Worm (Caenorhabditis elegans) whole organism, L1 larva: ENCODE measurements around the gene C04F6.7.

ENCODE experiments used
- C34B4.2 ChIP-seq: sonication (generic microtip); optimal IDR thresholded peaks from 2 replicates; lab custom pipeline; 2017; ENCODE audit warnings: mild to moderate bottlenecking, missing genetic modification characterization, missing compliant biosample characterization
- Y116A8C.19 ChIP-seq: sonication (generic microtip); optimal IDR thresholded peaks from 2 replicates; lab custom pipeline; 2016; ENCODE audit warnings: missing compliant biosample characterization, missing genetic modification characterization, borderline replicate concordance
- ama-1 ChIP-seq: fragments of 150-350 bp; optimal IDR thresholded peaks from 2 replicates; lab custom pipeline; 2014
- ceh-82 ChIP-seq, 3 experiments: fragments of 150-350 bp in 1 of 3; sonication (generic microtip) in 2 of 3; optimal IDR thresholded peaks; 2 replicates each; lab custom pipeline; 2014 to 2017; ENCODE audit warnings: missing biosample characterization in 3 of 3, missing genetic modification characterization in 3 of 3
- ceh-88 ChIP-seq: fragments of 200-800 bp; sonication (Bioruptor generic); IDR thresholded peaks from 2 replicates; pipeline ENCODE4 v1.3.6; 2022; ENCODE audit warnings: missing genetic modification characterization, missing compliant biosample characterization
- efl-1 ChIP-seq, 4 experiments: fragments of 150-350 bp; optimal IDR thresholded peaks in 3 of 4; peaks in 1 of 4; 1 replicate in 1 of 4; 2 replicates in 3 of 4; lab custom pipeline; 2014; ENCODE audit warnings: missing biosample characterization in 2 of 4, missing genetic modification characterization in 2 of 4, missing genetic modification reagents in 2 of 4
- ets-5 ChIP-seq: fragments of 200-800 bp; sonication (Bioruptor generic); IDR thresholded peaks from 2 replicates; pipeline ENCODE4 v1.3.6; 2022; ENCODE audit warnings: missing genetic modification characterization, missing compliant biosample characterization
- fkh-8 ChIP-seq: sonication (generic microtip); optimal IDR thresholded peaks from 2 replicates; lab custom pipeline; 2016; ENCODE audit warnings: mild to moderate bottlenecking, missing genetic modification characterization, missing compliant biosample characterization
- grh-1 ChIP-seq: fragments of 200-800 bp; sonication (Bioruptor generic); IDR thresholded peaks from 2 replicates; pipeline ENCODE4 v1.3.6; 2022; ENCODE audit warnings: missing genetic modification reagents, missing genetic modification characterization, missing compliant biosample characterization
- hpl-2 ChIP-seq: fragments of 150-350 bp; optimal IDR thresholded peaks from 2 replicates; lab custom pipeline; 2014; ENCODE audit warnings: missing biosample characterization, missing genetic modification reagents, missing genetic modification characterization
- lin-14 ChIP-seq: fragments of 200-800 bp; sonication (Bioruptor generic); optimal IDR thresholded peaks from 2 replicates; lab custom pipeline; 2018; ENCODE audit warnings: mild to moderate bottlenecking, missing genetic modification characterization, moderate library complexity, missing compliant biosample characterization
- lin-35 ChIP-seq, 2 experiments: fragments of 150-350 bp; optimal IDR thresholded peaks; 2 replicates each; lab custom pipeline; 2014; ENCODE audit warnings: missing biosample characterization in 2 of 2, missing genetic modification characterization in 2 of 2, missing genetic modification reagents in 2 of 2
- lir-3 ChIP-seq: sonication (generic microtip); optimal IDR thresholded peaks from 2 replicates; lab custom pipeline; 2016; ENCODE audit warnings: mild to moderate bottlenecking, missing genetic modification characterization, moderate library complexity, missing compliant biosample characterization; ENCODE audit not compliant: poor library complexity
- lsy-2 ChIP-seq, 2 experiments: fragments of 150-350 bp; optimal IDR thresholded peaks; 2 replicates each; lab custom pipeline; 2014; ENCODE audit warnings: missing biosample characterization in 2 of 2, missing genetic modification characterization in 2 of 2
- nhr-11 ChIP-seq: fragments of 150-350 bp; optimal IDR thresholded peaks from 2 replicates; lab custom pipeline; 2014; ENCODE audit warnings: missing biosample characterization, missing genetic modification characterization
- nhr-19 ChIP-seq: fragments of 200-800 bp; sonication (Bioruptor generic); conservative IDR thresholded peaks from 2 replicates; pipeline ENCODE4 v1.3.6; 2022; ENCODE audit warnings: missing genetic modification characterization, missing compliant biosample characterization
- nhr-20 ChIP-seq: sonication (generic microtip); optimal IDR thresholded peaks from 2 replicates; lab custom pipeline; 2016; ENCODE audit warnings: mild to moderate bottlenecking, missing genetic modification characterization, missing compliant biosample characterization
- nhr-28 ChIP-seq: fragments of 150-350 bp; optimal IDR thresholded peaks from 2 replicates; lab custom pipeline; 2014; ENCODE audit warnings: missing biosample characterization, missing genetic modification characterization
- nhr-71 ChIP-seq: sonication (generic microtip); optimal IDR thresholded peaks from 2 replicates; lab custom pipeline; 2016; ENCODE audit warnings: mild to moderate bottlenecking, missing genetic modification characterization, moderate library complexity, missing compliant biosample characterization
- nhr-77 ChIP-seq: fragments of 150-350 bp; optimal IDR thresholded peaks from 2 replicates; lab custom pipeline; 2014; ENCODE audit warnings: missing biosample characterization, missing genetic modification characterization
- nhr-85 ChIP-seq: sonication (generic microtip); peaks from one replicate; lab custom pipeline; 2016; ENCODE audit warnings: missing genetic modification characterization, inconsistent platforms, missing compliant biosample characterization
- rnt-1 ChIP-seq: sonication (generic microtip); optimal IDR thresholded peaks from 2 replicates; lab custom pipeline; 2016; ENCODE audit warnings: mild to moderate bottlenecking, missing genetic modification characterization, moderate library complexity, missing compliant biosample characterization
- skn-1 ChIP-seq: fragments of 150-350 bp; optimal IDR thresholded peaks from 2 replicates; lab custom pipeline; 2014; ENCODE audit warnings: missing biosample characterization, missing genetic modification characterization
- snpc-4 ChIP-seq: fragments of 150-350 bp; optimal IDR thresholded peaks from 2 replicates; lab custom pipeline; 2014; ENCODE audit warnings: missing biosample characterization, missing genetic modification characterization
- sox-4 ChIP-seq: sonication (generic microtip); optimal IDR thresholded peaks from 2 replicates; lab custom pipeline; 2016; ENCODE audit warnings: missing genetic modification characterization, missing compliant biosample characterization
- tbx-2 ChIP-seq: sonication (generic microtip); optimal IDR thresholded peaks from 2 replicates; lab custom pipeline; 2016; ENCODE audit warnings: missing genetic modification characterization, missing compliant biosample characterization
- unc-86 ChIP-seq: sonication (generic microtip); optimal IDR thresholded peaks from 2 replicates; lab custom pipeline; 2016; ENCODE audit warnings: missing genetic modification characterization, missing compliant biosample characterization
- vab-15 ChIP-seq: sonication (generic microtip); optimal IDR thresholded peaks from 2 replicates; lab custom pipeline; 2017; ENCODE audit warnings: missing genotype, mild to moderate bottlenecking, missing genetic modification characterization, missing compliant biosample characterization

The C04F6.7 gene

DNA sequence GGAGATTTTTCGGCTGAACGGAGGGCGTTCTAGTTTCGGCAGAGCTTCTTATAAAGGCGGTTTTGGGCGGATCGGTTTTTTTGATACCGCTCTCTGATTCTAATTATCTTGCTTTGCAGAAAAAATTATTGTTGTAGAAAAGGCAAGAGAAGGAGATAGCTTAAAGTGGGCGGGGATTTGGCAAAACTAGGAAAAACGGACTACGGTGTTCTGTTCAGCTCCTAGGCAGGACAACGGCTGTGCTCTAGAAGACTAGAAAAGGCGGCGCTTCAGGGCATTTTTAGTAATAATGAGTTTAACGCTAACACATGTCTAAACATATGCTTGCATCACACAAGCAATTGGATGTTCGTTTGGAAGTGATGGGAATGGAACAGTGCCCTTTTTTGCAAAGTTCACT, at the start of gene C04F6.7:
TSS of gene C04F6.7 (minus strand) at position 101 of the 400 bp plus-strand sequence.
- TF ChIP-seq nhr-11 (tag; lab: Kevin White, UChicago) (no peak), unc-86 (no peak), hpl-2 (GFP tag; lab: Kevin White, UChicago) (no peak), nhr-20 (no peak), nhr-77 (tag; lab: Kevin White, UChicago) (no peak), ets-5 (no peak), nhr-71 (tag; lab: Kevin White, UChicago) (no peak), grh-1 (GFP tag; lab: Robert Waterston, UW) (no peak)

DNA sequence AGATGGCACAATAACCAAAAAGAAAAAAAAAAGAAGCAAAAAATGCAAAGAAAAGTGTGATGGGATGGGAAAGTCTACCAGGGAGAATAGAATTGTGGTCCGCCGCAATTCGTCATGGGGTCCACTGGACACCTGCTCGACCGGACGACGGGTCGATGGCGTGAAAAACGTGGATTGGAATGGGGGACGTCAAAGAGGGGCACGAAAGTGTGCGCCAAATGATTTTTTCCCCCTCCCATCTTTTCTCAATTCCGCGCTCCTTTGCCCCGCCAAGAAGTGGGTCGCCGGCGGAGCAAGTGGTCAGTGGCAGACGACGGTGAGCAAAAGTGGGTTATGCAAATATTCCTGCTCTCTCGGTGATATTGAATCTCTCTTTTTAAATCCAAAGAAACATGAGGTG, 49.0 kb upstream of the C04F6.7 start:
- no peak for TF ChIP-seq efl-1 (optimal IDR thresholded peaks at IDR 0.05; lab: Kevin White, UChicago)
- TF ChIP-seq efl-1 (GFP tag; optimal IDR thresholded peaks at IDR 0.05 in 1 of 2; lab: Kevin White, UChicago): no peak
- TF ChIP-seq sox-4 (tag; lab: Kevin White, UChicago): no peak
- peak; percentile 20 for TF ChIP-seq lin-14 (GFP tag; lab: Kevin White, UChicago)
- TF ChIP-seq rnt-1: no peak
- no peak for TF ChIP-seq lir-3 (tag; lab: Kevin White, UChicago)
- TF ChIP-seq ceh-82 (tag; optimal IDR thresholded peaks at IDR 0.05; lab: Kevin White, UChicago): no peak
- no peak for TF ChIP-seq ama-1 (lab: Kevin White, UChicago)

DNA sequence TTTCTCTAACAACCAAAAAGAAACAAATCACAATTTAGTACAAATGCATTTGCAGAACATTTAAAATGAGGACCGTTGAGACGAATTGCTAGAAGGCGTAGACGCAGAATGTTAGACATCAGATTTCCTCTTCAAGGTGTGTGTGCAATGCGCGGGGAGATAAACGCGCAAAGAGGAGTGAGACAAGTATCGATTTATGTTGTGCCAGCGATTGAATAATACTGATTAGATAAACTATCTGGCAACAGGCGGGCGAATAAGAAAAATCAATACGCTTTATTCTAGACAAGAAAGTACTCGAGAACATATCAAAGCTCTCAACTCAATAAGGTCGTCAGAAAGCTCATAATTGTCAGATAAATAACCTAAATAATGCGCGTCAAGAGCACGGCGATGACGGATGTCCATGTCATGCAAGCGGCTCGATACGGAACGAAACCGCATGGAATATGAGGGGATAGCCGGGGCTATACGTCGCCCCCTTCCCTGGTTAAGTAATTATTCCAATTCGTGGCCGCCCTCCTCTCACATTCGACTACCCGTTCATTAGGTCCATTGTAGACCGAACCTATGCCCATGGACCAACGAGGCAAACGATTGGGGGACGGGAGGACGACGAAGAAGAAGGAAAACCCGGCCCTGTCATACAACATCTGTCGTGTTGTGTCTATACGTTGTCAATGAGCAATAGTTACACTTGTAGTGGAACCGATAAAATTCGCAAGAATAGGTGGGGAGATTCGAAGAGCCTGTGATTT, 48.2 kb upstream of the C04F6.7 start:
- TF ChIP-seq efl-1 (optimal IDR thresholded peaks at IDR 0.05; lab: Kevin White, UChicago): no peak
- peak in 1 of 2 experiments; percentile 5 for TF ChIP-seq efl-1 (GFP tag; optimal IDR thresholded peaks at IDR 0.05 in 1 of 2; lab: Kevin White, UChicago)
- TF ChIP-seq nhr-19 (GFP tag; lab: Robert Waterston, UW): no peak
- no peak for TF ChIP-seq nhr-28 (tag; lab: Kevin White, UChicago)
- no peak for TF ChIP-seq tbx-2 (tag; lab: Kevin White, UChicago)
- no peak for TF ChIP-seq C34B4.2 (tag; lab: Kevin White, UChicago)
- no peak for TF ChIP-seq ama-1 (lab: Kevin White, UChicago)
- TF ChIP-seq lin-35 (GFP tag; optimal IDR thresholded peaks at IDR 0.05; lab: Kevin White, UChicago): no peak
- peak; percentile 1 for TF ChIP-seq fkh-8 (tag; lab: Kevin White, UChicago)
- peak; percentile 8 for TF ChIP-seq lin-14 (GFP tag; lab: Kevin White, UChicago)
- no peak for TF ChIP-seq ceh-88
- no peak for TF ChIP-seq snpc-4 (tag; lab: Kevin White, UChicago)
- TF ChIP-seq vab-15 (tag; lab: Kevin White, UChicago): no peak
- TF ChIP-seq, all 84 proteins: peak for 3

DNA sequence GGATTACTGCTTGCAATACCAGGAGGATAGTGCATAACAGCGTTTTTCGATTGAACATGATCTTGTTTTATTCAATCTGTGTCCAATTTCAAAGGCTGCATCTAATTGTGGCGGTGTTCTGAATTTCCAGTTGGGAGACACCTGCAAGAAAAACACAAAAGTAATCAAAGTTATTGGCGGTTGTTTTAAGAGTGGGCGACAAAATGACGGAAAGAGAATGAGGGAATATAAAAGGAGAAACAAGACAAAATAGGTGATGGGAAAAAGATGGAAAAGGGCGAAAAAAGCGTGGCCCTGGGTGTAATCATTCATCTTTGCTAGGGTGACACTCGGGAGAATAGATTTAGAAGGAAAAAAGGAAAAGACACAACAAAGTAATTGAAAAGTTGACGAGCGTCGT, 46.8 kb upstream of the C04F6.7 start, which contains the start of the genes ZK377.15 and sax-3:
TSS of gene ZK377.15 (minus strand) at position 101 of the 400 bp plus-strand sequence.
TSS of gene sax-3 (minus strand) at position 143 of the 400 bp plus-strand sequence.
- TF ChIP-seq Y116A8C.19 (tag; lab: Kevin White, UChicago): no peak
- TF ChIP-seq lin-14 (GFP tag; lab: Kevin White, UChicago): peak; percentile 25
- no peak for TF ChIP-seq lsy-2 (tag; optimal IDR thresholded peaks at IDR 0.05; lab: Kevin White, UChicago)
- no peak for TF ChIP-seq nhr-28 (tag; lab: Kevin White, UChicago)

DNA sequence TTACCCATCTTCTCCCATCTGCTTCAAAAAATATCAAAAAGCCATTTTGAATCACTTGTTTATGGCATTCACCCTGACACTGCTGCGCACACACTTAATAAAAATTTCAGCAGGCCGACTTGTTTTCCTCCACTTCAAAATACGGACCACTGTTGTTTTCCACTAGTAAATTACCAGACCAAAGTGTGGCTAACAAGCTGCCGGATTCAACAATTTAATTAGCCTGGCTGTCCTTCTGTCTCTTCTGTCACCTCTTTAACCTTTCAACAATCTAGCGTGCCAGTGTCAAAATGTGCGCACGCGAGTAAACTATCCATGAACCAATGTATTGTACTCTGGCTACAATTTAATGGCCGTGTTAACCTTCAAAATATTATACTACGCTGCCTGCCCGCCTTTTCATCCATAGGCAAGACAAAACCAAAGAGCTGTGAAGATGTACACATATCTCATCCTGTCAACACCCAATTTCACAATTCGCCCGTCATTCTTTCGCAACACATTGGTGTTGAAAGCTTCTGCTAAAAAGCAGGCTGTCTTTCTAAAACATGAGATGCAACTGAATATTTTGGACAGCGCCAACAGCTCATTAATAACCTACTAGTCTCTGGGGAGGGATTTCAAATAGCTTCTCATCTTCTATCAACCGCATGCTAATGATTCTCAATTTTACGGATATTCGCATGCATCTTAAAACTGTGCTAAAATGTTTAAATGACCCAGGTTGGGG, 45.5 kb upstream of the C04F6.7 start:
- TF ChIP-seq ceh-82 (tag; optimal IDR thresholded peaks at IDR 0.05; lab: Kevin White, UChicago): peak in 1 of 3 experiments; percentile 11
- TF ChIP-seq nhr-85 (tag; lab: Kevin White, UChicago): peak; percentile 72
- peak; percentile 19 for TF ChIP-seq skn-1 (tag; lab: Kevin White, UChicago)
- no peak for TF ChIP-seq lin-14 (GFP tag; lab: Kevin White, UChicago)
